Worm (Caenorhabditis elegans) whole organism, L4 larva: ENCODE results near the gene mex-6.

Experiments
- D1046.2 ChIP-seq: fragments of 200-800 bp; sonication (Bioruptor generic); IDR thresholded peaks from 2 replicates; pipeline ENCODE4 v1.3.6; 2022; ENCODE audit warnings: missing genetic modification characterization, missing compliant biosample characterization
- R02D3.7 ChIP-seq: fragments of 150-350 bp; sonication (generic microtip); optimal IDR thresholded peaks from 3 replicates; lab custom pipeline; 2014; ENCODE audit warnings: missing biosample characterization, missing genetic modification characterization
- T26A8.4 ChIP-seq: fragments of 200-800 bp; sonication (Bioruptor generic); IDR thresholded peaks from 2 replicates; pipeline ENCODE4 v1.3.6; 2022; ENCODE audit warnings: missing genetic modification characterization, missing compliant biosample characterization
- Y105C5A.15 ChIP-seq: fragments of 200-800 bp; sonication (Bioruptor generic); IDR thresholded peaks from 2 replicates; pipeline ENCODE4 v1.3.6; 2022; ENCODE audit warnings: missing genetic modification characterization, missing compliant biosample characterization
- Y75B8A.6 ChIP-seq: fragments of 200-800 bp; sonication (Bioruptor generic); IDR thresholded peaks from 2 replicates; pipeline ENCODE4 v1.3.6; 2022; ENCODE audit warnings: missing genetic modification reagents, missing genetic modification characterization, missing compliant biosample characterization
- ZK337.2 ChIP-seq: fragments of 200-800 bp; sonication (Bioruptor generic); IDR thresholded peaks from 2 replicates; pipeline ENCODE4 v1.3.6; 2022; ENCODE audit warnings: missing genetic modification reagents, missing genetic modification characterization, missing compliant biosample characterization
- aha-1 ChIP-seq: fragments of 150-350 bp; peaks from one replicate; lab custom pipeline; 2014; ENCODE audit warnings: missing biosample characterization, missing genetic modification characterization
- attf-4 ChIP-seq: sonication (generic microtip); optimal IDR thresholded peaks from 3 replicates; lab custom pipeline; 2017; ENCODE audit warnings: missing biosample characterization, missing genetic modification characterization
- ceh-28 ChIP-seq: fragments of 150-350 bp; optimal IDR thresholded peaks from 2 replicates; lab custom pipeline; 2014; ENCODE audit warnings: missing biosample characterization, missing genetic modification reagents, missing genetic modification characterization
- ceh-32 ChIP-seq: sonication (generic microtip); optimal IDR thresholded peaks from 2 replicates; lab custom pipeline; 2016; ENCODE audit warnings: mild to moderate bottlenecking, missing genetic modification characterization, missing compliant biosample characterization; ENCODE audit not compliant: poor library complexity
- ceh-82 ChIP-seq: sonication (generic microtip); optimal IDR thresholded peaks from 2 replicates; lab custom pipeline; 2017; ENCODE audit warnings: missing biosample characterization, missing genetic modification characterization
- ces-1 ChIP-seq: fragments of 150-350 bp; sonication (generic microtip); optimal IDR thresholded peaks from 4 replicates; lab custom pipeline; 2014; ENCODE audit warnings: missing biosample characterization, missing genetic modification reagents, missing genetic modification characterization
- ctbp-1 ChIP-seq: fragments of 200-800 bp; sonication (Bioruptor generic); IDR thresholded peaks from 2 replicates; pipeline ENCODE4 v1.3.6; 2022; ENCODE audit warnings: missing genetic modification reagents, missing genetic modification characterization, missing compliant biosample characterization
- daf-12 ChIP-seq: fragments of 150-350 bp; optimal IDR thresholded peaks from 2 replicates; lab custom pipeline; 2014; ENCODE audit warnings: missing biosample characterization, missing genetic modification reagents, missing genetic modification characterization
- daf-16 ChIP-seq, 3 experiments: sonication (generic microtip); optimal IDR thresholded peaks; 2 replicates each; lab custom pipeline; 2016 to 2017; ENCODE audit warnings: missing genetic modification characterization in 3 of 3, missing genetic modification reagents in 3 of 3, mild to moderate bottlenecking in 2 of 3, missing compliant biosample characterization in 2 of 3, missing biosample characterization in 1 of 3, moderate library complexity in 1 of 3
- daf-19 ChIP-seq: fragments of 200-800 bp; sonication (Bioruptor generic); conservative IDR thresholded peaks from 2 replicates; pipeline ENCODE4 v1.3.6; 2022; ENCODE audit warnings: missing genetic modification characterization, missing compliant biosample characterization
- dmd-6 ChIP-seq: fragments of 200-800 bp; sonication (Bioruptor generic); IDR thresholded peaks from 2 replicates; pipeline ENCODE4 v1.3.6; 2022; ENCODE audit warnings: missing genetic modification reagents, missing genetic modification characterization, missing compliant biosample characterization
- dmd-9 ChIP-seq: fragments of 200-800 bp; sonication (Bioruptor generic); IDR thresholded peaks from 2 replicates; pipeline ENCODE4 v1.3.6; 2022; ENCODE audit warnings: missing genetic modification reagents, missing genetic modification characterization, missing compliant biosample characterization
- dpl-1 ChIP-seq: fragments of 150-350 bp; optimal IDR thresholded peaks from 2 replicates; lab custom pipeline; 2014; ENCODE audit warnings: missing biosample characterization, missing genetic modification reagents, missing genetic modification characterization
- dve-1 ChIP-seq: sonication (generic microtip); optimal IDR thresholded peaks from 2 replicates; lab custom pipeline; 2017; ENCODE audit warnings: antibody characterized with exemption, mild to moderate bottlenecking, missing genetic modification characterization, missing compliant biosample characterization; ENCODE audit not compliant: insufficient read depth
- egl-43 ChIP-seq: fragments of 200-800 bp; sonication (Bioruptor generic); IDR thresholded peaks from 2 replicates; pipeline ENCODE4 v1.3.6; 2022; ENCODE audit warnings: missing genetic modification reagents, missing genetic modification characterization, missing compliant biosample characterization
- hlh-30 ChIP-seq: sonication (generic microtip); optimal IDR thresholded peaks from 2 replicates; lab custom pipeline; 2017; ENCODE audit warnings: antibody characterized with exemption, mild to moderate bottlenecking, missing genetic modification characterization, missing compliant biosample characterization; ENCODE audit not compliant: insufficient read depth
- lim-7 ChIP-seq: fragments of 200-800 bp; sonication (Bioruptor generic); IDR thresholded peaks from 2 replicates; pipeline ENCODE4 v1.3.6; 2022; ENCODE audit warnings: missing genetic modification characterization, missing compliant biosample characterization
- lin-1 ChIP-seq: fragments of 200-800 bp; sonication (Bioruptor generic); IDR thresholded peaks from 2 replicates; pipeline ENCODE4 v1.3.6; 2022; ENCODE audit warnings: missing genetic modification reagents, missing genetic modification characterization, missing compliant biosample characterization
- lin-13 ChIP-seq: fragments of 150-350 bp; optimal IDR thresholded peaks from 2 replicates; lab custom pipeline; 2014; ENCODE audit warnings: missing biosample characterization, missing genetic modification reagents, missing genetic modification characterization
- lin-29 ChIP-seq: fragments of 200-800 bp; sonication (Bioruptor generic); IDR thresholded peaks from 2 replicates; pipeline ENCODE4 v1.3.6; 2022; ENCODE audit warnings: missing genetic modification reagents, missing genetic modification characterization, missing compliant biosample characterization
- lin-38 ChIP-seq: fragments of 200-800 bp; sonication (Bioruptor generic); IDR thresholded peaks from 2 replicates; pipeline ENCODE4 v1.3.6; 2022; ENCODE audit warnings: missing genetic modification reagents, missing genetic modification characterization, missing compliant biosample characterization
- lin-39 ChIP-seq: fragments of 150-350 bp; optimal IDR thresholded peaks from 2 replicates; lab custom pipeline; 2014; ENCODE audit warnings: missing biosample characterization, missing genetic modification reagents, missing genetic modification characterization
- madf-9 ChIP-seq: fragments of 200-800 bp; sonication (Bioruptor generic); conservative IDR thresholded peaks from 2 replicates; pipeline ENCODE4 v1.3.6; 2022; ENCODE audit warnings: missing genetic modification reagents, missing genetic modification characterization, missing compliant biosample characterization
- mdt-29 ChIP-seq: fragments of 200-800 bp; sonication (Bioruptor generic); IDR thresholded peaks from 2 replicates; pipeline ENCODE4 v1.3.6; 2022; ENCODE audit warnings: missing genetic modification reagents, missing genetic modification characterization, missing compliant biosample characterization
- mep-1 ChIP-seq: fragments of 150-350 bp; sonication (generic microtip); optimal IDR thresholded peaks from 3 replicates; lab custom pipeline; 2014; ENCODE audit warnings: missing biosample characterization, missing genetic modification characterization
- mxl-2 ChIP-seq: fragments of 200-800 bp; sonication (Bioruptor generic); conservative IDR thresholded peaks from 2 replicates; pipeline ENCODE4 v1.3.6; 2022; ENCODE audit warnings: missing genetic modification reagents, missing genetic modification characterization, missing compliant biosample characterization
- mxl-3 ChIP-seq: fragments of 200-800 bp; sonication (Bioruptor generic); optimal IDR thresholded peaks from 2 replicates; lab custom pipeline; 2018; ENCODE audit warnings: mild to moderate bottlenecking, missing genetic modification characterization, missing compliant biosample characterization
- nhr-11 ChIP-seq: fragments of 150-350 bp; optimal IDR thresholded peaks from 2 replicates; lab custom pipeline; 2014; ENCODE audit warnings: missing biosample characterization, missing genetic modification characterization
- nhr-41 ChIP-seq: fragments of 200-800 bp; sonication (Bioruptor generic); IDR thresholded peaks from 2 replicates; pipeline ENCODE4 v1.3.6; 2022; ENCODE audit warnings: missing genetic modification reagents, missing genetic modification characterization, missing compliant biosample characterization
- nhr-6 ChIP-seq: fragments of 150-350 bp; optimal IDR thresholded peaks from 2 replicates; lab custom pipeline; 2014; ENCODE audit warnings: missing biosample characterization, missing genetic modification characterization
- nhr-77 ChIP-seq: fragments of 150-350 bp; optimal IDR thresholded peaks from 2 replicates; lab custom pipeline; 2014; ENCODE audit warnings: missing biosample characterization, missing genetic modification characterization
- pha-4 ChIP-seq, 2 experiments: fragments of 150-350 bp in 1 of 2; fragments of 200-800 bp in 1 of 2; sonication (Bioruptor generic) in 1 of 2; IDR thresholded peaks in 1 of 2; optimal IDR thresholded peaks in 1 of 2; 2 replicates each; pipeline versions ENCODE4 v1.3.6 to Lab custom; 2014 to 2022; ENCODE audit warnings: missing genetic modification characterization in 2 of 2, missing genetic modification reagents in 2 of 2, missing biosample characterization in 1 of 2, missing compliant biosample characterization in 1 of 2
- php-3 ChIP-seq: fragments of 200-800 bp; sonication (Bioruptor generic); IDR thresholded peaks from 2 replicates; pipeline ENCODE4 v1.3.6; 2022; ENCODE audit warnings: missing genetic modification reagents, missing genetic modification characterization, missing compliant biosample characterization
- pqm-1 ChIP-seq: sonication (generic microtip); optimal IDR thresholded peaks from 2 replicates; lab custom pipeline; 2017; ENCODE audit warnings: missing biosample characterization, missing genetic modification characterization
- rbr-2 ChIP-seq: sonication (generic microtip); optimal IDR thresholded peaks from 2 replicates; lab custom pipeline; 2016; ENCODE audit warnings: missing genotype, missing genetic modification characterization, missing compliant biosample characterization
- set-16 ChIP-seq: fragments of 200-800 bp; sonication (Bioruptor generic); IDR thresholded peaks from 2 replicates; pipeline ENCODE4 v1.3.6; 2022; ENCODE audit warnings: missing genetic modification reagents, missing genetic modification characterization, missing compliant biosample characterization
- skn-1 ChIP-seq: fragments of 150-350 bp; optimal IDR thresholded peaks from 2 replicates; lab custom pipeline; 2014; ENCODE audit warnings: missing biosample characterization, missing genetic modification characterization
- snpc-1.2 ChIP-seq: fragments of 200-800 bp; sonication (Bioruptor generic); IDR thresholded peaks from 2 replicates; pipeline ENCODE4 v1.3.6; 2022; ENCODE audit warnings: missing genetic modification reagents, missing genetic modification characterization, missing compliant biosample characterization
- tag-97 ChIP-seq: fragments of 200-800 bp; sonication (Bioruptor generic); IDR thresholded peaks from 2 replicates; pipeline ENCODE4 v1.3.6; 2022; ENCODE audit warnings: missing genetic modification characterization, missing compliant biosample characterization
- unc-39 ChIP-seq: sonication (generic microtip); optimal IDR thresholded peaks from 2 replicates; lab custom pipeline; 2017; ENCODE audit warnings: missing biosample characterization, missing genetic modification characterization
- zag-1 ChIP-seq: fragments of 150-350 bp; optimal IDR thresholded peaks from 2 replicates; lab custom pipeline; 2014; ENCODE audit warnings: missing biosample characterization, missing genetic modification characterization
- zip-11 ChIP-seq: fragments of 200-800 bp; sonication (Bioruptor generic); IDR thresholded peaks from 2 replicates; pipeline ENCODE4 v1.3.6; 2022; ENCODE audit warnings: missing genetic modification characterization, missing compliant biosample characterization
- zip-2 ChIP-seq: fragments of 150-350 bp; optimal IDR thresholded peaks from 2 replicates; lab custom pipeline; 2014; ENCODE audit warnings: missing biosample characterization, missing genetic modification characterization
- ztf-11 ChIP-seq: fragments of 150-350 bp; optimal IDR thresholded peaks from 2 replicates; lab custom pipeline; 2014; ENCODE audit warnings: missing biosample characterization, missing genetic modification characterization

The mex-6 gene

DNA sequence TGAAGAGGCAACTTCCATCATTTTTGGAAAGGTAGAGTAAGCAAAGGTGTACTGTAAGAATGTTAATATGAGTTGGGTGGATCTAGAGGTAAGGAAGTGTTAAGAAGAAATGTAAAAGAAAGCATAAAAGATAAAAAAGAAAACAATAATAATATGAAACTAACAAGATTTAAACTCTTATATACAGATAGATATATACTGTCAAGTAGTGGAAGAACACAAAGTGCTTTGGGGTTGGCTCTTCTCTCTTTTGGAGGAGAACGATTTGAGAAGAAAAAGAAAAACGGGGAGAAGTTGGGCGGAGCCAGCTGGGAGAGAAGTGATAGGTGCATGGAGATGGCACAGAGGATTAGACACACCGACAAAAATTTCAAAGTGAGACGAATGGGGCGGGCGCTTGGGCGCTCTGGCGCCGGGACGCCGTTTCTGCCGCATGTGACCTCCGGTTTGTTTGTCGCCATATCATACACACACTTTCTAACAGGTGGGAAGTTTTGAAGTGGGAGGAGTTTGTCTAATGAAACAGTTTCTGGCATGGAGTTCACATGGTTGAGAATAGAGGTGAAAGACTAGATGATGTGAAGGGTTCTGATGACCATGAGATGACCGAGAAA, 36.5 kb upstream of the mex-6 start, which contains the start of gene T19H5.4 (continued):
- TF ChIP-seq nhr-77 (tag; lab: Kevin White, UChicago) = peak; percentile 12
- no peak for TF ChIP-seq mxl-2
- TF ChIP-seq ctbp-1 (GFP tag; lab: Robert Waterston, UW) = peak; percentile 52; the same call in 1 of the 2 replicates
- no peak for TF ChIP-seq ZK337.2 (GFP tag; lab: Robert Waterston, UW)
- TF ChIP-seq pqm-1 (tag; lab: Kevin White, UChicago) = peak; percentile 41
- no peak for TF ChIP-seq dmd-9 (GFP tag; lab: Robert Waterston, UW)
- no peak for TF ChIP-seq ztf-11 (tag; lab: Kevin White, UChicago)
- no peak for TF ChIP-seq ceh-28 (tag; lab: Kevin White, UChicago)
- peak; percentile 43; the same call in 1 of the 2 replicates for TF ChIP-seq T26A8.4 (GFP tag; lab: Robert Waterston, UW)
- TF ChIP-seq php-3 (GFP tag; lab: Robert Waterston, UW) = peak; percentile 38; the same call in 1 of the 2 replicates
- TF ChIP-seq nhr-11 = peak; percentile 48
- no peak for TF ChIP-seq snpc-1.2 (GFP tag; lab: Robert Waterston, UW)
- no peak for TF ChIP-seq daf-12 (tag; lab: Kevin White, UChicago)
- peak; percentile 79 for TF ChIP-seq dve-1 (tag; lab: Kevin White, UChicago)
- peak; percentile 53; the same call in 1 of the 2 replicates for TF ChIP-seq Y75B8A.6 (GFP tag; lab: Robert Waterston, UW)
- TF ChIP-seq daf-16 (GFP tag; optimal IDR thresholded peaks at IDR 0.05; lab: Kevin White, UChicago) = peak in 1 of 2 experiments; percentile 4
- TF ChIP-seq daf-16 (tag; optimal IDR thresholded peaks at IDR 0.05; lab: Kevin White, UChicago) = peak; percentile 66
- no peak for TF ChIP-seq zip-11
- TF ChIP-seq attf-4 (tag; lab: Kevin White, UChicago) = no peak
- no peak for TF ChIP-seq nhr-6 (tag; lab: Kevin White, UChicago)
- peak; percentile 68 for TF ChIP-seq set-16 (GFP tag; lab: Robert Waterston, UW)
- TF ChIP-seq pha-4 (GFP tag; IDR thresholded peaks at IDR 0.05; lab: Robert Waterston, UW) = 0 out of 2 replicates have a peak, but pooled peaks have one; percentile 50
- TF ChIP-seq pha-4 (tag; optimal IDR thresholded peaks at IDR 0.05; lab: Kevin White, UChicago) = no peak
- TF ChIP-seq skn-1 (tag; lab: Kevin White, UChicago) = no peak
- TF ChIP-seq unc-39 (tag; lab: Kevin White, UChicago) = no peak
- 0 out of 2 replicates have a peak, but pooled peaks have one; percentile 19 for TF ChIP-seq egl-43 (GFP tag; lab: Robert Waterston, UW)
- no peak for TF ChIP-seq nhr-41 (GFP tag; lab: Robert Waterston, UW)
- TF ChIP-seq D1046.2 (GFP tag; lab: Robert Waterston, UW) = no peak
- no peak for TF ChIP-seq lin-38
- TF ChIP-seq rbr-2 (tag; lab: Kevin White, UChicago) = peak; percentile 40
- no peak for TF ChIP-seq zip-2
- TF ChIP-seq ces-1 (GFP tag; lab: Kevin White, UChicago) = no peak
- peak; percentile 67 for TF ChIP-seq mep-1 (tag; lab: Kevin White, UChicago)
- TF ChIP-seq lim-7 (GFP tag; lab: Robert Waterston, UW) = peak; percentile 67; the same call in 1 of the 2 replicates
- no peak for TF ChIP-seq ceh-82 (tag; lab: Kevin White, UChicago)
- peak; percentile 92 for TF ChIP-seq hlh-30
- no peak for TF ChIP-seq dpl-1 (GFP tag; lab: Kevin White, UChicago)
- no peak for TF ChIP-seq lin-29
- no peak for TF ChIP-seq zag-1 (tag; lab: Kevin White, UChicago)
- peak; percentile 96 for TF ChIP-seq mxl-3 (GFP tag; lab: Kevin White, UChicago)
- no peak for TF ChIP-seq Y105C5A.15
- TF ChIP-seq lin-13 (GFP tag; lab: Kevin White, UChicago) = peak; percentile 16
- TF ChIP-seq mdt-29 = peak; percentile 71; the same call in 1 of the 2 replicates
- peak; percentile 96 for TF ChIP-seq dmd-6 (GFP tag; lab: Robert Waterston, UW)
- no peak for TF ChIP-seq R02D3.7 (tag; lab: Kevin White, UChicago)
- TF ChIP-seq daf-19 (GFP tag; lab: Robert Waterston, UW) = no peak
- no peak for TF ChIP-seq ceh-32 (tag; lab: Kevin White, UChicago)
- peak; percentile 79 for TF ChIP-seq aha-1 (tag; lab: Kevin White, UChicago)
- peak; percentile 64; the same call in 1 of the 2 replicates for TF ChIP-seq lin-1 (GFP tag; lab: Robert Waterston, UW)
- peak; percentile 38; the same call in 1 of the 2 replicates for TF ChIP-seq madf-9 (GFP tag; lab: Robert Waterston, UW)
- no peak for TF ChIP-seq lin-39 (tag; lab: Kevin White, UChicago)
- no peak for TF ChIP-seq tag-97 (GFP tag; lab: Robert Waterston, UW)
